Fruit fly (Drosophila melanogaster): ENCODE results near the gene CG14137.

CG14137 gene

dm6 chr3L:11587720-11588580 lies 11.9 kb downstream of the CG14137 start, which contains the start of gene rt:
rt (minus strand) TSS chr3L:11587770.
- TF ChIP-seq CG8159 (tag; optimal IDR thresholded peaks at IDR 0.05) (peak; percentile 92), EcR (GFP tag; optimal IDR thresholded peaks at IDR 0.05) (peak; percentile 52), CG8301 (tag; optimal IDR thresholded peaks at IDR 0.05) (peak; percentile 89), gl (tag; optimal IDR thresholded peaks at IDR 0.05) (peak; percentile 81), Pif1A (GFP tag; optimal IDR thresholded peaks at IDR 0.05) (peak; percentile 80), CG10348 (GFP tag; IDR thresholded peaks at IDR 0.05) (peak; percentile 57; the same call in 1 of the 2 replicates), D1 (tag; optimal IDR thresholded peaks at IDR 0.05) (peak; percentile 28), rn (GFP tag; IDR thresholded peaks at IDR 0.05) (peak; percentile 60; the same call in 1 of the 2 replicates), Pif1B (GFP tag; optimal IDR thresholded peaks at IDR 0.05) (peak; percentile 76), CG4496 (GFP tag; IDR thresholded peaks at IDR 0.05) (peak; percentile 81), CG17806 (tag; optimal IDR thresholded peaks at IDR 0.05) (peak; percentile 84), fd96Ca (GFP tag; IDR thresholded peaks at IDR 0.05) (no peak; the same call in 1 of the 3 replicates), CG34367 (tag; optimal IDR thresholded peaks at IDR 0.05) (peak; percentile 84), CG15710 (tag; optimal IDR thresholded peaks at IDR 0.05) (peak; percentile 93), CG14655 (GFP tag; optimal IDR thresholded peaks at IDR 0.05) (peak; percentile 91), Ets98B (GFP tag; IDR thresholded peaks at IDR 0.05) (peak; percentile 74), CG32121 (GFP tag; IDR thresholded peaks at IDR 0.05) (peak; percentile 66), Snoo (tag; optimal IDR thresholded peaks at IDR 0.05) (peak; percentile 78), CG13204 (GFP tag; optimal IDR thresholded peaks at IDR 0.05) (peak; percentile 83), CG12605 (GFP tag; IDR thresholded peaks at IDR 0.05) (peak; percentile 71), CG9948 (tag; optimal IDR thresholded peaks at IDR 0.05) (peak; percentile 85)

dm6 chr3L:11586794-11587462 lies 12.9 kb downstream of the CG14137 start:
- TF ChIP-seq Pif1B (GFP tag; optimal IDR thresholded peaks at IDR 0.05), result no peak
- TF ChIP-seq rn (GFP tag; IDR thresholded peaks at IDR 0.05), result no peak
- TF ChIP-seq CG4496 (GFP tag; IDR thresholded peaks at IDR 0.05), result peak; percentile 18; the same call in 1 of the 3 replicates
- TF ChIP-seq CG32121 (GFP tag; IDR thresholded peaks at IDR 0.05), result 0 out of 2 replicates have a peak, but pooled peaks have one; percentile 16
- TF ChIP-seq CG9948 (tag; optimal IDR thresholded peaks at IDR 0.05), result no peak
- no peak for TF ChIP-seq Pif1A (GFP tag; optimal IDR thresholded peaks at IDR 0.05)

dm6 chr3L:11583964-11584363 lies 15.9 kb downstream of the CG14137 start, which contains the start of gene CG32086:
CG32086 (minus strand) TSS chr3L:11584064.
- TF ChIP-seq EcR (GFP tag; optimal IDR thresholded peaks at IDR 0.05) (no peak), CG34367 (tag; optimal IDR thresholded peaks at IDR 0.05) (no peak), CG13204 (GFP tag; optimal IDR thresholded peaks at IDR 0.05) (no peak), Ets98B (GFP tag; IDR thresholded peaks at IDR 0.05) (no peak), CG8159 (tag; optimal IDR thresholded peaks at IDR 0.05) (no peak), CG9948 (tag; optimal IDR thresholded peaks at IDR 0.05) (no peak)

dm6 chr3L:11582097-11582496 lies 17.8 kb downstream of the CG14137 start, which contains the start of gene CG33269:
CG33269 (minus strand) TSS chr3L:11582197.
- no peak for TF ChIP-seq CG8301 (tag; optimal IDR thresholded peaks at IDR 0.05)
- no peak for TF ChIP-seq EcR (GFP tag; optimal IDR thresholded peaks at IDR 0.05)
- TF ChIP-seq D1 (tag; optimal IDR thresholded peaks at IDR 0.05), result no peak
- no peak for TF ChIP-seq fd96Ca (GFP tag; IDR thresholded peaks at IDR 0.05)
- no peak for TF ChIP-seq CG10348 (GFP tag; IDR thresholded peaks at IDR 0.05)
- TF ChIP-seq gl (tag; optimal IDR thresholded peaks at IDR 0.05), result no peak
- no peak for TF ChIP-seq CG12605 (GFP tag; IDR thresholded peaks at IDR 0.05)
- no peak for TF ChIP-seq Pif1B (GFP tag; optimal IDR thresholded peaks at IDR 0.05)
- no peak for TF ChIP-seq CG34367 (tag; optimal IDR thresholded peaks at IDR 0.05)
- no peak for TF ChIP-seq CG17806 (tag; optimal IDR thresholded peaks at IDR 0.05)
- no peak for TF ChIP-seq rn (GFP tag; IDR thresholded peaks at IDR 0.05)
- TF ChIP-seq Ets98B (GFP tag; IDR thresholded peaks at IDR 0.05), result no peak
- TF ChIP-seq CG32121 (GFP tag; IDR thresholded peaks at IDR 0.05), result no peak

dm6 chr3L:11580919-11581318 lies 18.9 kb downstream of the CG14137 start, which contains the start of gene CG43391:
CG43391 (minus strand) TSS chr3L:11581019.
- TF ChIP-seq Snoo (tag; optimal IDR thresholded peaks at IDR 0.05) (no peak), CG8301 (tag; optimal IDR thresholded peaks at IDR 0.05) (no peak), rn (GFP tag; IDR thresholded peaks at IDR 0.05) (no peak), gl (tag; optimal IDR thresholded peaks at IDR 0.05) (no peak), CG9948 (tag; optimal IDR thresholded peaks at IDR 0.05) (no peak), CG4496 (GFP tag; IDR thresholded peaks at IDR 0.05) (no peak), Pif1A (GFP tag; optimal IDR thresholded peaks at IDR 0.05) (no peak), EcR (GFP tag; optimal IDR thresholded peaks at IDR 0.05) (no peak), CG13204 (GFP tag; optimal IDR thresholded peaks at IDR 0.05) (no peak), CG32121 (GFP tag; IDR thresholded peaks at IDR 0.05) (no peak), D1 (tag; optimal IDR thresholded peaks at IDR 0.05) (no peak), CG12605 (GFP tag; IDR thresholded peaks at IDR 0.05) (no peak), CG17806 (tag; optimal IDR thresholded peaks at IDR 0.05) (no peak), Pif1B (GFP tag; optimal IDR thresholded peaks at IDR 0.05) (no peak), CG10348 (GFP tag; IDR thresholded peaks at IDR 0.05) (no peak), CG15710 (tag; optimal IDR thresholded peaks at IDR 0.05) (no peak), CG14655 (GFP tag; optimal IDR thresholded peaks at IDR 0.05) (no peak), Ets98B (GFP tag; IDR thresholded peaks at IDR 0.05) (no peak)
